Worm (Caenorhabditis elegans): Measurements from ENCODE around the gene Y51H7BR.8.

The Y51H7BR.8 gene

DNA sequence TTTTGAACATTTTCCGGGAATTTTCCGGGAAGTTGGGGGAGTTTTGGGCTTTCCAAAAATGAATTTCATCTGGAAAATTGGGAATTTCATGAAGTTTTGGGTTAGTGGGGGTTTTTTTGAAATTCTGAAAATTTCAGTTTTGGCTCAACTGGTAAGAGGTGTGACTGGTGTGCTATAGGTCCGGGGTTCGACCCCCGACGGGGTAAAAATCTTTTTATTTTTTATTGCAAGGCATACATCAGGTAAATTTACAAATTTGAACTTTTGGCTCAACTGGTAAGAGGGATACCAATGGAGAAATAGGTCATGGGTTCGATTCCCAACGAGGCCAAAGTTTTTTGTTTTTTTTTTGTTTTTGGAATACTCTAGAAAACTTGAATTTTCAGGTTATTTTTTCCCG is 37.4 kb upstream of the Y51H7BR.8 start:
- no peak for TF ChIP-seq daf-8 (GFP tag; IDR thresholded peaks at IDR 0.05)

DNA sequence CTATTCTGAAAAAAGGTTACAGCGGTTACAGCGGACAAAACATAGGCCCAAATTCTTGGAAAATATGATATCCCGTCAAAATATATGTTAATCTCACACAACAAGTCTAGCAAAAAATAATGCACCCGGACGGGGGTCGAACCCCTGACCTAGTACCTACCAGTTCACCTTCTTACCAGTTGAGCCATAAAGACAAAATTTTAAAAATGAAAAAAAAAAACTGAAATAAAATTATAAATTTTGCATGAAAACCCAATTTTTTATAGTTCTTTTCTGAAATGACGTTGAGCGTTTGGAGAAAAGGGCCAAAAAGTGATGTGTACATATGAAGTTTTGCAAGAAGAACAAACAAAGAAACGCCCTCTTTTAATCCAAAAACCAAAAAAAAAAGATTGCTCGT is 36.6 kb upstream of the Y51H7BR.8 start:
- TF ChIP-seq ceh-28 (tag; optimal IDR thresholded peaks at IDR 0.05) (no peak), nhr-41 (GFP tag; IDR thresholded peaks at IDR 0.05) (no peak), nhr-42 (GFP tag; IDR thresholded peaks at IDR 0.05) (no peak), Y48G9A.11 (GFP tag; IDR thresholded peaks at IDR 0.05) (no peak), set-16 (GFP tag; IDR thresholded peaks at IDR 0.05) (no peak), F26F4.8 (GFP tag; conservative IDR thresholded peaks at IDR 0.05) (no peak), tra-1 (GFP tag; IDR thresholded peaks at IDR 0.05) (no peak), zip-11 (GFP tag; IDR thresholded peaks at IDR 0.05) (no peak), F49E8.2 (tag; optimal IDR thresholded peaks at IDR 0.05; ENCODE audit: borderline replicate concordance) (no peak), unc-130 (GFP tag; optimal IDR thresholded peaks at IDR 0.05) (no peak), dve-1 (tag; optimal IDR thresholded peaks at IDR 0.05; ENCODE audit: insufficient read depth) (no peak), lin-1 (GFP tag; IDR thresholded peaks at IDR 0.05) (no peak), nhr-48 (tag; optimal IDR thresholded peaks at IDR 0.05) (no peak), sdz-12 (GFP tag; optimal IDR thresholded peaks at IDR 0.05) (no peak), ceh-44 (GFP tag; IDR thresholded peaks at IDR 0.05) (no peak), zfp-3 (GFP tag; conservative IDR thresholded peaks at IDR 0.05) (no peak), daf-19 (GFP tag; conservative IDR thresholded peaks at IDR 0.05) (no peak)

DNA sequence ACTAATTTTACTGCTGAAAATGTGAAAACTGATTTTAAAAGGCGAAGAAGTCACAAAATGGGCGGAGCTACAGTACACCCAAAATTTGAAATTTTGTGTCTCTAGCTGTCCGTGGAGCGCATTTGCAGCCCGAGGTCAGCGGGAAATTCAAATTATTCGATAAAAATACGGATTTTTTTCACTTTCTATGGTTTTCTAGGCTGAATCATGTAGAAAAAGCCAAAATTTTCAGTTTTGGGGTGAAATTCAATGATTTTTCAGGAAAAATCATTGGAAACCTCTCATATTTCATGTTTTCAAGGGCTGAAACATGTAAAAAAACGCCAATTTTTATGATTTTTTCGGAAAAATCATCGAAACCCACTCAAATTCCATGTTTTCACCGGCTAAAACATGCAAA is 28.2 kb upstream of the Y51H7BR.8 start:
- TF ChIP-seq aly-2 (tag; optimal IDR thresholded peaks at IDR 0.05) (no peak), cey-2 (tag; optimal IDR thresholded peaks at IDR 0.05; ENCODE audit: borderline replicate concordance, insufficient read depth) (no peak), daf-8 (GFP tag; IDR thresholded peaks at IDR 0.05) (no peak), aha-1 (tag) (peak; percentile 90), ZK337.2 (GFP tag; IDR thresholded peaks at IDR 0.05) (no peak)

DNA sequence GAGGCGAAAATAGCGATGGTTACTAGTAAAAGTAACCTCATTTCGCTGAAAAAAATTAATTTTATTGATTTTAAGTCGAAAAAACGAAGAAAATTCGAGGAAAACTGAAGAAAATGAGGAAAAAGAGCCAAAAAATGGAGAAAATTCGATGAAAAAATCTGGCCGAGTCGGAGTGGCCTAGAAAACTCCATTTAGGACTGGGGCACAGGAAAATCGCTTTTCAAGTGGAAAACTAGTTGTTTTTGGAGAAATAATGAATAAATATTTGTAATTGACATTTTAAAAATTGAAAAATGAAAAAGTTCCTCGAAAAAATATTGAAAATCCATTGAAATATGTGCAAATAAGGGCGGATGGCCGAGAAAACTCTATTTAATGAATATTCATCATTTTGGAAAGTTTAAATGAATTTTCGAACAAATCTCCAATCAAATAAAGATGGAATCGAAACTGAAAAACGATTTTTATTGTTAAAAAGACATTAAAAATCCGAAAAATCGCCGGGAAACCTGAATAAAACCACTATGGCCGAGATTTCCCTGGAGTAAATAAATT is 18.7 kb upstream of the Y51H7BR.8 start, which contains the start of gene emc-1:
emc-1 (minus strand) TSS at position 45 of the 555 bp plus-strand sequence.
- TF ChIP-seq hif-1 (tag; optimal IDR thresholded peaks at IDR 0.05), result peak in 1 of 2 experiments; percentile 68
- TF ChIP-seq mes-2 (tag; optimal IDR thresholded peaks at IDR 0.05; ENCODE audit: poor library complexity, severe bottlenecking), result peak; percentile 59
- TF ChIP-seq spr-1 (tag; optimal IDR thresholded peaks at IDR 0.05), result no peak

DNA sequence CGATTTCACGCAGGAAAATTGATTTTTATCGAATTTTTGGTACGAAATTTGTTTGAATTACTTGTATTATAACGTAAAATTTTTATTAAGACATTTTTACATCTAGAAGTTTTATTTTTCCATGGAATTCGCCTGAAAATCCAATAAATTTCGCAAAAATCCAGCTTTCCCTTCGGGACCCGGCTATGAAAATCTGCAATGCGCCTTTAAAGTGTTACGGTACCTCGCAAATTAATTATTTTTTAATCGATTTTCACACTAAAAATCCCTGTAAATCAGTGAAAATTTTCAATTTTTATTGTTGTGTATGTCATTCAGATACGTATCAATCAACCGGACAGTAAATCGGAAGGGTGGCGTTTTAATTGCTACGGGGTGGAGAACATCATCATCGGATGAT is 18.1 kb upstream of the Y51H7BR.8 start:
- TF ChIP-seq snpc-1.2 (GFP tag; IDR thresholded peaks at IDR 0.05) (no peak), set-16 (GFP tag; IDR thresholded peaks at IDR 0.05) (no peak), ceh-32 (tag; optimal IDR thresholded peaks at IDR 0.05; ENCODE audit: poor library complexity) (no peak), tag-97 (GFP tag; IDR thresholded peaks at IDR 0.05) (no peak), nhr-111 (GFP tag; optimal IDR thresholded peaks at IDR 0.05) (no peak)

DNA sequence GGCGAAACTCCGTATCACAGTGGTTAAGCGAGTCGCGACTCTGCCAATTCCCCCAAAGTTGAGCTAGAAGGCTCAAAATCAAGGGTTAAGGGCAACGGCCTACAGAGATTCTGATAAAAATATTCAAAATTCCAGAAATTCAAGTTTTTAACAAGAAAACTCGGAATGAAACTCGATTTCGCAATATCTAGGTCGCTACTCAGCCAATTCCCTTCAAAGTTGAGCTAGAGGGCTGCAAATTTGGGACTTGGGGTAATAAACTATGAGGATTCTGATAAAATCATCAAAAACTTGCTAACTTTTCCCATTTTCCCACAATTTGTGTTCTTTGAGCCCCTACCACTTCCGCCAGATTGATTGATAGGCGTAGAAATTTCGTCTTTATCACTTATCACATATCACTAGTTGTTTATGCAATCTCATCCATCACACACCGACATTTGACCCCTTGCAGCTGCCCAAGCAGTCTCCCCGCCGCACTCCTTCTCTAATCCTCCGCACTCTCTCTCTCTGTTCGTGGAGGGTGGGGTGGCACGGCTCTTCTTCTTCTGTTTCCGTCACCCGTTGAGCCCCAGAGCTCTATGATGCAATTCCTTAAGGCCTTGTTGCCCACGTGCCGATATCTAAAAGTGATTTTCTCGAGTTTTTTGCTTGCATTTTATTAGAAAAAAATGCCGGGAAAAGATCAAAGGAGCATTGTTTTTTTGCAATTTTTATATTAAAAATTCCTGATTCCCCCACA is 17.2 kb upstream of the Y51H7BR.8 start:
- TF ChIP-seq madf-5 (GFP tag; IDR thresholded peaks at IDR 0.05) (no peak), nhr-41 (GFP tag; IDR thresholded peaks at IDR 0.05) (0 out of 2 replicates have a peak, but pooled peaks have one; percentile 47), ctbp-1 (GFP tag; IDR thresholded peaks at IDR 0.05) (no peak), dpl-1 (GFP tag; optimal IDR thresholded peaks at IDR 0.05) (no peak), nhr-42 (GFP tag; IDR thresholded peaks at IDR 0.05) (0 out of 2 replicates have a peak, but pooled peaks have one; percentile 31), Y105C5A.15 (GFP tag; IDR thresholded peaks at IDR 0.05) (no peak), nhr-102 (tag; optimal IDR thresholded peaks at IDR 0.05) (no peak), unc-39 (tag; optimal IDR thresholded peaks at IDR 0.05) (no peak), fkh-10 (GFP tag; optimal IDR thresholded peaks at IDR 0.05) (no peak), nhr-111 (GFP tag; optimal IDR thresholded peaks at IDR 0.05) (no peak), ztf-11 (tag; optimal IDR thresholded peaks at IDR 0.05) (no peak), daf-16 (GFP tag; optimal IDR thresholded peaks at IDR 0.05) (peak in 1 of 2 experiments; percentile 36), daf-16 (tag; optimal IDR thresholded peaks at IDR 0.05) (no peak), F49E8.2 (tag; optimal IDR thresholded peaks at IDR 0.05; ENCODE audit: borderline replicate concordance) (no peak), attf-4 (tag; optimal IDR thresholded peaks at IDR 0.05) (no peak), nhr-10 (tag; optimal IDR thresholded peaks at IDR 0.05) (no peak)

All from whole organism, L4 larva.